Fruit fly (Drosophila melanogaster) whole organism, prepupa: Measurements from ENCODE around the gene CG3655.

ENCODE experiments used
- CG11902 ChIP-seq: fragments of 200-800 bp; sonication (Bioruptor generic); optimal IDR thresholded peaks from 3 replicates; lab custom pipeline; 2016; ENCODE audit warnings: missing biosample characterization, missing genetic modification characterization
- CG16779 ChIP-seq: fragments of 200-800 bp; sonication (Bioruptor generic); optimal IDR thresholded peaks from 3 replicates; lab custom pipeline; 2017; ENCODE audit warnings: missing biosample characterization, mild to moderate bottlenecking, missing genetic modification characterization
- CG3919 ChIP-seq: fragments of 200-800 bp; sonication (Bioruptor generic); optimal IDR thresholded peaks from 3 replicates; lab custom pipeline; 2016; ENCODE audit warnings: missing biosample characterization, missing genetic modification characterization
- CG6163 ChIP-seq: fragments of 200-800 bp; sonication (Bioruptor generic); IDR thresholded peaks from 3 replicates; pipeline ENCODE4 v1.3.6; 2022; ENCODE audit warnings: missing biosample characterization, missing genetic modification characterization
- CG6854 ChIP-seq: fragments of 200-800 bp; sonication (Bioruptor generic); optimal IDR thresholded peaks from 2 replicates; lab custom pipeline; 2017; ENCODE audit warnings: missing biosample characterization, mild to moderate bottlenecking, missing genetic modification characterization
- Gug ChIP-seq: fragments of 200-800 bp; sonication (Bioruptor generic); IDR thresholded peaks from 2 replicates; pipeline ENCODE4 v1.3.6; 2022; ENCODE audit warnings: missing biosample characterization, missing genetic modification characterization
- Hr4 ChIP-seq: fragments of 200-800 bp; sonication (Bioruptor generic); optimal IDR thresholded peaks from 3 replicates; lab custom pipeline; 2016; ENCODE audit warnings: missing biosample characterization, missing genetic modification characterization
- cyc ChIP-seq: fragments of 200-800 bp; sonication (Bioruptor generic); optimal IDR thresholded peaks from 3 replicates; lab custom pipeline; 2016; ENCODE audit warnings: missing biosample characterization, missing genetic modification characterization
- fd85E ChIP-seq: fragments of 200-800 bp; sonication (Bioruptor generic); optimal IDR thresholded peaks from 3 replicates; lab custom pipeline; 2016; ENCODE audit warnings: missing biosample characterization, missing genetic modification characterization
- svp ChIP-seq: fragments of 200-800 bp; sonication (Bioruptor generic); peaks from one replicate; lab custom pipeline; 2016; ENCODE audit warnings: missing biosample characterization, missing genetic modification characterization
- topi ChIP-seq: fragments of 200-800 bp; sonication (Bioruptor generic); optimal IDR thresholded peaks from 3 replicates; lab custom pipeline; 2016; ENCODE audit warnings: missing biosample characterization, missing genetic modification characterization

DNA sequence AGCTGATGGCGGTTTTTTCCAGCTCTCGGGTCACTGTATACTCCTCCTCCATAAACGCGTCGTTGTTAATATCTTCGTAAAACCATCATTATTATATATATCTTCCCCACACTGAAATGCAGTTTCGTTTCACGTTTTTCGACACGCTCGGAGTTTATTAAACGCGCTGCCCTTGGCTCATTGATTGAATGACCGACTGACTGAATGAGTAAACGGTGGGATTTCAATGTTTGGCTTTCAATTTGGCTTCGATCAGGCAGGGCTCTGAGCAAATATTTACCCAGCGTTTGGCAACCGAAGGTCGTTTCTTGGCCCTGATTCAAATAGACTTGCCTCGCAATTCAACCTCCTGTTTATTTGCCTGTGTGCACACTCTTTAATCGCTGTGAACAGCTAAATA is 24.5 kb downstream of the CG3655 start:
- no peak for TF ChIP-seq CG11902
- no peak for TF ChIP-seq topi (GFP tag; lab: Kevin White, UChicago)
- no peak for TF ChIP-seq cyc (GFP tag; lab: Kevin White, UChicago)
- TF ChIP-seq CG16779 (tag; lab: Kevin White, UChicago): no peak
- TF ChIP-seq CG6854 (GFP tag; lab: Kevin White, UChicago): no peak
- TF ChIP-seq CG6163: no peak
- no peak for TF ChIP-seq CG3919 (GFP tag; lab: Kevin White, UChicago)
- TF ChIP-seq Hr4: no peak
- TF ChIP-seq svp (GFP tag; lab: Kevin White, UChicago): no peak
- TF ChIP-seq Gug (GFP tag; lab: Robert Waterston, UW): no peak
- TF ChIP-seq fd85E (GFP tag; lab: Kevin White, UChicago): no peak
